Worm (Caenorhabditis elegans): ENCODE data around the gene F09E10.1.

Gene F09E10.1

DNA sequence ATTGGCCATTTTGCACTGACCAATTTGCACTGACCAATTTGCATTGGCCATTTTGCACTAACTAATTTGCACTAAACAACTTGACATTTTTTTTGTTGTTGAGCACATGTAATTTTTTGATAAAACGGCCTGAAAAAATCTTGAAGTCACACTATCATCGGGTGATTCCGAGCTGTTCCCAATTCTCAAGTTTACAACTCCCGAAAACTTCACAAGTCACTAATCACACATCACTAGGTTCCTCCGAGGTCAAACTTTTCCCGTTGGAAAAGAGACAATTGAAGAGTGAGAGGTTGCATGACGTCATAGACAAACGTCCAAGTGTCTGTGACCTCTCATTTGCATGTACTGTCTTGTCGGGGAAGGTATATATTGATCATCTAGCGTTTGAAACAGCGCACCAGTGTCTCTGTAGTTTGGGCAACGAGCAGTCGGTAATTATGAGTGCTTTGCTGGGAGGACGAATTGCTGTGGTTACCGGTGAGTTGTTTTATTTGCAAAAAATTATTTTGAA is 16.4 kb upstream of the F09E10.1 start, which contains the start of the genes D1005.10 and dhs-25:
D1005.10 (minus strand) TSS at position 51 of the 514 bp plus-strand sequence.
dhs-25 (plus strand) TSS at position 398 of the 514 bp plus-strand sequence.
- TF ChIP-seq pha-4 (tag; optimal IDR thresholded peaks at IDR 0.05) (peak; percentile 88), egl-5 (tag; optimal IDR thresholded peaks at IDR 0.05) (no peak), lin-39 (tag; optimal IDR thresholded peaks at IDR 0.05) (peak; percentile 46), unc-39 (tag; optimal IDR thresholded peaks at IDR 0.05) (no peak), aly-2 (tag; optimal IDR thresholded peaks at IDR 0.05) (no peak), zag-1 (tag; optimal IDR thresholded peaks at IDR 0.05) (no peak), nhr-43 (tag; optimal IDR thresholded peaks at IDR 0.05; ENCODE audit: poor library complexity, severe bottlenecking) (peak; percentile 84), nhr-11 (tag; optimal IDR thresholded peaks at IDR 0.05) (no peak), nhr-23 (tag; optimal IDR thresholded peaks at IDR 0.05) (peak; percentile 84), jun-1 (tag; optimal IDR thresholded peaks at IDR 0.05) (peak; percentile 68), tbx-2 (tag; optimal IDR thresholded peaks at IDR 0.05) (no peak), sea-2 (GFP tag; optimal IDR thresholded peaks at IDR 0.05) (no peak), nfya-1 (tag; optimal IDR thresholded peaks at IDR 0.05; ENCODE audit: insufficient read depth) (peak; percentile 72), ceh-28 (tag; optimal IDR thresholded peaks at IDR 0.05) (peak; percentile 81), elt-2 (tag; optimal IDR thresholded peaks at IDR 0.05) (peak; percentile 91), ZK546.5 (tag; optimal IDR thresholded peaks at IDR 0.05) (no peak), elt-1 (tag; optimal IDR thresholded peaks at IDR 0.05) (no peak), hmg-11 (tag; optimal IDR thresholded peaks at IDR 0.05) (peak; percentile 59), egl-27 (tag; optimal IDR thresholded peaks at IDR 0.05) (no peak), ztf-4 (tag; optimal IDR thresholded peaks at IDR 0.05) (peak; percentile 4), elt-3 (tag; optimal IDR thresholded peaks at IDR 0.05) (no peak), daf-12 (tag; optimal IDR thresholded peaks at IDR 0.05) (no peak), pqm-1 (tag; optimal IDR thresholded peaks at IDR 0.05) (peak; percentile 84), fos-1 (tag; optimal IDR thresholded peaks at IDR 0.05) (peak; percentile 1), nhr-25 (tag; optimal IDR thresholded peaks at IDR 0.05) (peak; percentile 91), lin-15B (tag; optimal IDR thresholded peaks at IDR 0.05) (no peak), unc-62 (GFP tag; optimal IDR thresholded peaks at IDR 0.05) (no peak), nhr-12 (tag; optimal IDR thresholded peaks at IDR 0.05) (no peak), skn-1 (tag; optimal IDR thresholded peaks at IDR 0.05) (peak; percentile 46)

- TF ChIP-seq nhr-77 (tag; optimal IDR thresholded peaks at IDR 0.05) = no peak
- TF ChIP-seq aly-2 (tag; optimal IDR thresholded peaks at IDR 0.05) = no peak
- no peak for TF ChIP-seq fkh-2 (tag; optimal IDR thresholded peaks at IDR 0.05)
- no peak for TF ChIP-seq jun-1 (tag; optimal IDR thresholded peaks at IDR 0.05)
- TF ChIP-seq pqm-1 (tag; optimal IDR thresholded peaks at IDR 0.05) = no peak
- no peak for TF ChIP-seq sea-2 (GFP tag; optimal IDR thresholded peaks at IDR 0.05)
- TF ChIP-seq nhr-23 (tag; optimal IDR thresholded peaks at IDR 0.05) = no peak
- TF ChIP-seq eor-1 (tag; optimal IDR thresholded peaks at IDR 0.05) = no peak
- no peak for TF ChIP-seq lin-39 (tag; optimal IDR thresholded peaks at IDR 0.05)
- TF ChIP-seq unc-39 (tag; optimal IDR thresholded peaks at IDR 0.05) = no peak
- TF ChIP-seq ceh-16 (tag; optimal IDR thresholded peaks at IDR 0.05) = no peak
- no peak for TF ChIP-seq ZK546.5 (tag; optimal IDR thresholded peaks at IDR 0.05)
- TF ChIP-seq skn-1 (tag; optimal IDR thresholded peaks at IDR 0.05) = no peak
- no peak for TF ChIP-seq nhr-67 (tag; optimal IDR thresholded peaks at IDR 0.05)
- TF ChIP-seq zag-1 (tag; optimal IDR thresholded peaks at IDR 0.05) = no peak
- TF ChIP-seq nhr-76 (tag; optimal IDR thresholded peaks at IDR 0.05) = no peak
Observed at ce11 chrX:1487096-1487495, 15.5 kb upstream of the F09E10.1 start.

DNA sequence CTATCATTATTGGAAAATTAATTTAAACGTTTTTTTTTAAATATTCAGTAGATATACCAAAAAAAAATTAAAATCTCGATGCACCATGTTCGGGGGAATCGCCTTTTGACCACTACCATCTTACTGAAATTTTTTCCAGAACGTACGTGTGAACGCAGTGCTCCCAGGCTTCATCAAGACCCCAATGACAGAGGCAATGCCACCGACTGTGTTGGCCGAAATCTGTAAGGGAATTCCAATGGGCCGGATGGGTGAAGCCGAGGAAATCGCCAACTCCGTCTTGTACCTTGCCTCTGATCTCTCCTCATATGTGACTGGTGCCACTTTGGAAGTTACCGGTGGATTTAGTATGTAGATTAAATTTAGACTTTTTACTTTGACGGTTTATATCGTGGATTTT is 13.8 kb upstream of the F09E10.1 start:
- no peak for TF ChIP-seq nfya-1 (tag; optimal IDR thresholded peaks at IDR 0.05; ENCODE audit: insufficient read depth)
- peak; percentile 19 for TF ChIP-seq lsy-12 (tag; optimal IDR thresholded peaks at IDR 0.05)

DNA sequence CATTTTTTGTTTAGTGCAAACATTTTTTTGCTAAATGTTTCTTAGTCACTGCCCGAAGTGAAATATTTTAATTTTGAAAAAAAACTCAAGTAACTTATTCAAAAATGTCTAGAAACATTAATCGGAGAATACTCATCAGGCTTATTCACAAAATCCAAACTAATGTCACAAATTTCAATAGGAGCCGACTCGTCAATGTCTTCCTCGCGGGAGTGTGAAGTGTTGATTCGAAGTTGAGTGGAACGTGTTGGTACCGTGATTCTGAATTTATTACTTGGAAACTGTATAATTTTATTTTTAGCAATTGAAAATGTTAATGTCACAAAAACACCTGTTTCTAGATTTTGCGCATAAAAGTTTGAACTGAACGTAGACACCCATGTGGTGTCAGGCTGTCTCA is 13.0 kb upstream of the F09E10.1 start:
- no peak for TF ChIP-seq nhr-12 (tag; optimal IDR thresholded peaks at IDR 0.05)
- TF ChIP-seq lin-15B (tag; optimal IDR thresholded peaks at IDR 0.05) = no peak
- no peak for TF ChIP-seq fos-1 (tag; optimal IDR thresholded peaks at IDR 0.05)
- TF ChIP-seq lsy-12 (tag; optimal IDR thresholded peaks at IDR 0.05) = peak; percentile 10
- no peak for TF ChIP-seq daf-12 (tag; optimal IDR thresholded peaks at IDR 0.05)

Data from whole organism, L3 larva.